Worm (Caenorhabditis elegans) whole organism, L4 larva: ENCODE data around the gene ptr-19.

Experiments
- T20F7.1 ChIP-seq: fragments of 200-800 bp; sonication (Bioruptor generic); optimal IDR thresholded peaks from 2 replicates; lab custom pipeline; 2018; ENCODE audit warnings: mild to moderate bottlenecking, missing genetic modification characterization, missing compliant biosample characterization
- Y105C5A.15 ChIP-seq: fragments of 200-800 bp; sonication (Bioruptor generic); IDR thresholded peaks from 2 replicates; pipeline ENCODE4 v1.3.6; 2022; ENCODE audit warnings: missing genetic modification characterization, missing compliant biosample characterization
- Y48G9A.11 ChIP-seq: fragments of 200-800 bp; sonication (Bioruptor generic); IDR thresholded peaks from 2 replicates; pipeline ENCODE4 v1.3.6; 2022; ENCODE audit warnings: missing genetic modification reagents, missing genetic modification characterization, missing compliant biosample characterization
- Y5F2A.4 ChIP-seq: fragments of 200-800 bp; sonication (Bioruptor generic); optimal IDR thresholded peaks from 2 replicates; lab custom pipeline; 2018; ENCODE audit warnings: mild to moderate bottlenecking, missing genetic modification characterization, missing compliant biosample characterization
- ZK337.2 ChIP-seq: fragments of 200-800 bp; sonication (Bioruptor generic); IDR thresholded peaks from 2 replicates; pipeline ENCODE4 v1.3.6; 2022; ENCODE audit warnings: missing genetic modification reagents, missing genetic modification characterization, missing compliant biosample characterization
- ZK546.5 ChIP-seq, 2 experiments: sonication (generic microtip); optimal IDR thresholded peaks; 2 replicates each; lab custom pipeline; 2017; ENCODE audit warnings: missing biosample characterization in 2 of 2, missing genetic modification characterization in 2 of 2
- ama-1 ChIP-seq: fragments of 150-350 bp; optimal IDR thresholded peaks from 2 replicates; lab custom pipeline; 2014; ENCODE audit warnings: inconsistent platforms, mixed read lengths
- arid-1 ChIP-seq: fragments of 200-800 bp; sonication (Bioruptor generic); conservative IDR thresholded peaks from 2 replicates; pipeline ENCODE4 v1.3.6; 2022; ENCODE audit warnings: missing genetic modification reagents, missing genetic modification characterization, missing compliant biosample characterization
- attf-4 ChIP-seq: sonication (generic microtip); optimal IDR thresholded peaks from 3 replicates; lab custom pipeline; 2017; ENCODE audit warnings: missing biosample characterization, missing genetic modification characterization
- ceh-20 ChIP-seq: fragments of 200-800 bp; sonication (Bioruptor generic); IDR thresholded peaks from 2 replicates; pipeline ENCODE4 v1.3.6; 2022; ENCODE audit warnings: missing genetic modification reagents, missing genetic modification characterization, missing compliant biosample characterization
- ceh-28 ChIP-seq: fragments of 150-350 bp; optimal IDR thresholded peaks from 2 replicates; lab custom pipeline; 2014; ENCODE audit warnings: missing biosample characterization, missing genetic modification reagents, missing genetic modification characterization
- ceh-32 ChIP-seq: sonication (generic microtip); optimal IDR thresholded peaks from 2 replicates; lab custom pipeline; 2016; ENCODE audit warnings: mild to moderate bottlenecking, missing genetic modification characterization, missing compliant biosample characterization; ENCODE audit not compliant: poor library complexity
- ceh-62 ChIP-seq: sonication (generic microtip); optimal IDR thresholded peaks from 2 replicates; lab custom pipeline; 2017; ENCODE audit warnings: missing biosample characterization, missing genetic modification characterization
- ceh-82 ChIP-seq: sonication (generic microtip); optimal IDR thresholded peaks from 2 replicates; lab custom pipeline; 2017; ENCODE audit warnings: missing biosample characterization, missing genetic modification characterization
- cey-2 ChIP-seq: sonication (generic microtip); optimal IDR thresholded peaks from 3 replicates; lab custom pipeline; 2017; ENCODE audit warnings: missing genetic modification characterization, mild to moderate bottlenecking, missing compliant biosample characterization, antibody characterized with exemption, borderline replicate concordance; ENCODE audit not compliant: insufficient read depth
- daf-12 ChIP-seq: fragments of 150-350 bp; optimal IDR thresholded peaks from 2 replicates; lab custom pipeline; 2014; ENCODE audit warnings: missing biosample characterization, missing genetic modification reagents, missing genetic modification characterization
- daf-16 ChIP-seq, 3 experiments: sonication (generic microtip); optimal IDR thresholded peaks; 2 replicates each; lab custom pipeline; 2016 to 2017; ENCODE audit warnings: missing genetic modification characterization in 3 of 3, missing genetic modification reagents in 3 of 3, mild to moderate bottlenecking in 2 of 3, missing compliant biosample characterization in 2 of 3, missing biosample characterization in 1 of 3, moderate library complexity in 1 of 3
- daf-19 ChIP-seq: fragments of 200-800 bp; sonication (Bioruptor generic); conservative IDR thresholded peaks from 2 replicates; pipeline ENCODE4 v1.3.6; 2022; ENCODE audit warnings: missing genetic modification characterization, missing compliant biosample characterization
- dmd-6 ChIP-seq: fragments of 200-800 bp; sonication (Bioruptor generic); IDR thresholded peaks from 2 replicates; pipeline ENCODE4 v1.3.6; 2022; ENCODE audit warnings: missing genetic modification reagents, missing genetic modification characterization, missing compliant biosample characterization
- dmd-8 ChIP-seq: fragments of 200-800 bp; sonication (Bioruptor generic); IDR thresholded peaks from 2 replicates; pipeline ENCODE4 v1.3.6; 2022; ENCODE audit warnings: missing genetic modification characterization, missing compliant biosample characterization
- dmd-9 ChIP-seq: fragments of 200-800 bp; sonication (Bioruptor generic); IDR thresholded peaks from 2 replicates; pipeline ENCODE4 v1.3.6; 2022; ENCODE audit warnings: missing genetic modification reagents, missing genetic modification characterization, missing compliant biosample characterization
- dpl-1 ChIP-seq: fragments of 150-350 bp; optimal IDR thresholded peaks from 2 replicates; lab custom pipeline; 2014; ENCODE audit warnings: missing biosample characterization, missing genetic modification reagents, missing genetic modification characterization
- egl-43 ChIP-seq: fragments of 200-800 bp; sonication (Bioruptor generic); IDR thresholded peaks from 2 replicates; pipeline ENCODE4 v1.3.6; 2022; ENCODE audit warnings: missing genetic modification reagents, missing genetic modification characterization, missing compliant biosample characterization
- fkh-10 ChIP-seq: fragments of 150-350 bp; optimal IDR thresholded peaks from 2 replicates; lab custom pipeline; 2014; ENCODE audit warnings: missing biosample characterization, missing genetic modification reagents, missing genetic modification characterization
- fos-1 ChIP-seq: fragments of 150-350 bp; optimal IDR thresholded peaks from 2 replicates; lab custom pipeline; 2014; ENCODE audit warnings: missing biosample characterization, missing genetic modification characterization
- gei-8 ChIP-seq: fragments of 200-800 bp; sonication (Bioruptor generic); optimal IDR thresholded peaks from 2 replicates; lab custom pipeline; 2018; ENCODE audit warnings: mild to moderate bottlenecking, missing genetic modification characterization, missing compliant biosample characterization
- hmg-1.1 ChIP-seq: fragments of 200-800 bp; sonication (Bioruptor generic); IDR thresholded peaks from 2 replicates; pipeline ENCODE4 v1.3.6; 2022; ENCODE audit warnings: missing genetic modification reagents, missing genetic modification characterization, missing compliant biosample characterization
- jun-1 ChIP-seq: fragments of 150-350 bp; optimal IDR thresholded peaks from 2 replicates; lab custom pipeline; 2014; ENCODE audit warnings: missing biosample characterization, missing genetic modification reagents, missing genetic modification characterization
- lim-7 ChIP-seq: fragments of 200-800 bp; sonication (Bioruptor generic); IDR thresholded peaks from 2 replicates; pipeline ENCODE4 v1.3.6; 2022; ENCODE audit warnings: missing genetic modification characterization, missing compliant biosample characterization
- lin-15B ChIP-seq: fragments of 150-350 bp; sonication (generic microtip); optimal IDR thresholded peaks from 3 replicates; lab custom pipeline; 2014; ENCODE audit warnings: missing biosample characterization, missing genetic modification characterization
- mdt-29 ChIP-seq: fragments of 200-800 bp; sonication (Bioruptor generic); IDR thresholded peaks from 2 replicates; pipeline ENCODE4 v1.3.6; 2022; ENCODE audit warnings: missing genetic modification reagents, missing genetic modification characterization, missing compliant biosample characterization
- mep-1 ChIP-seq: fragments of 150-350 bp; sonication (generic microtip); optimal IDR thresholded peaks from 3 replicates; lab custom pipeline; 2014; ENCODE audit warnings: missing biosample characterization, missing genetic modification characterization
- nhr-10 ChIP-seq: fragments of 150-350 bp; optimal IDR thresholded peaks from 2 replicates; lab custom pipeline; 2014; ENCODE audit warnings: missing biosample characterization, missing genetic modification characterization
- nhr-111 ChIP-seq: fragments of 200-800 bp; sonication (Bioruptor generic); optimal IDR thresholded peaks from 2 replicates; lab custom pipeline; 2018; ENCODE audit warnings: mild to moderate bottlenecking, missing genetic modification characterization, missing compliant biosample characterization
- nhr-237 ChIP-seq: sonication (generic microtip); optimal IDR thresholded peaks from 2 replicates; lab custom pipeline; 2017; ENCODE audit warnings: missing biosample characterization, missing genetic modification characterization
- nhr-48 ChIP-seq: sonication (generic microtip); optimal IDR thresholded peaks from 2 replicates; lab custom pipeline; 2016; ENCODE audit warnings: mild to moderate bottlenecking, missing genetic modification characterization, missing compliant biosample characterization
- nhr-76 ChIP-seq: fragments of 150-350 bp; optimal IDR thresholded peaks from 2 replicates; lab custom pipeline; 2014; ENCODE audit warnings: missing biosample characterization, missing genetic modification characterization
- nhr-77 ChIP-seq: fragments of 150-350 bp; optimal IDR thresholded peaks from 2 replicates; lab custom pipeline; 2014; ENCODE audit warnings: missing biosample characterization, missing genetic modification characterization
- rbr-2 ChIP-seq: sonication (generic microtip); optimal IDR thresholded peaks from 2 replicates; lab custom pipeline; 2016; ENCODE audit warnings: missing genotype, missing genetic modification characterization, missing compliant biosample characterization
- saeg-2 ChIP-seq: fragments of 200-800 bp; sonication (Bioruptor generic); IDR thresholded peaks from 2 replicates; pipeline ENCODE4 v1.3.6; 2022; ENCODE audit warnings: missing genetic modification reagents, missing genetic modification characterization, missing compliant biosample characterization
- sdz-12 ChIP-seq: fragments of 200-800 bp; sonication (Bioruptor generic); optimal IDR thresholded peaks from 2 replicates; lab custom pipeline; 2018; ENCODE audit warnings: mild to moderate bottlenecking, missing genetic modification characterization, missing compliant biosample characterization
- set-16 ChIP-seq: fragments of 200-800 bp; sonication (Bioruptor generic); IDR thresholded peaks from 2 replicates; pipeline ENCODE4 v1.3.6; 2022; ENCODE audit warnings: missing genetic modification reagents, missing genetic modification characterization, missing compliant biosample characterization
- snpc-1.2 ChIP-seq: fragments of 200-800 bp; sonication (Bioruptor generic); IDR thresholded peaks from 2 replicates; pipeline ENCODE4 v1.3.6; 2022; ENCODE audit warnings: missing genetic modification reagents, missing genetic modification characterization, missing compliant biosample characterization
- snpc-4 ChIP-seq: fragments of 150-350 bp; optimal IDR thresholded peaks from 2 replicates; lab custom pipeline; 2014; ENCODE audit warnings: missing biosample characterization, missing genetic modification characterization
- spr-3 ChIP-seq: fragments of 200-800 bp; sonication (Bioruptor generic); optimal IDR thresholded peaks from 2 replicates; lab custom pipeline; 2018; ENCODE audit warnings: mild to moderate bottlenecking, missing genetic modification characterization, missing compliant biosample characterization
- tag-97 ChIP-seq: fragments of 200-800 bp; sonication (Bioruptor generic); IDR thresholded peaks from 2 replicates; pipeline ENCODE4 v1.3.6; 2022; ENCODE audit warnings: missing genetic modification characterization, missing compliant biosample characterization
- tra-1 ChIP-seq: fragments of 200-800 bp; sonication (Bioruptor generic); IDR thresholded peaks from 2 replicates; pipeline ENCODE4 v1.3.6; 2022; ENCODE audit warnings: missing genetic modification reagents, missing genetic modification characterization, missing compliant biosample characterization
- unc-39 ChIP-seq: sonication (generic microtip); optimal IDR thresholded peaks from 2 replicates; lab custom pipeline; 2017; ENCODE audit warnings: missing biosample characterization, missing genetic modification characterization
- vab-7 ChIP-seq: fragments of 200-800 bp; sonication (Bioruptor generic); IDR thresholded peaks from 2 replicates; pipeline ENCODE4 v1.3.6; 2022; ENCODE audit warnings: missing genetic modification reagents, missing genetic modification characterization, missing compliant biosample characterization
- zfp-3 ChIP-seq: fragments of 200-800 bp; sonication (Bioruptor generic); conservative IDR thresholded peaks from 2 replicates; pipeline ENCODE4 v1.3.6; 2022; ENCODE audit warnings: missing genetic modification reagents, missing genetic modification characterization, missing compliant biosample characterization
- ztf-11 ChIP-seq: fragments of 150-350 bp; optimal IDR thresholded peaks from 2 replicates; lab custom pipeline; 2014; ENCODE audit warnings: missing biosample characterization, missing genetic modification characterization
- ztf-7 ChIP-seq: fragments of 150-350 bp; optimal IDR thresholded peaks from 2 replicates; lab custom pipeline; 2014; ENCODE audit warnings: missing biosample characterization, missing genetic modification characterization

The ptr-19 gene

DNA sequence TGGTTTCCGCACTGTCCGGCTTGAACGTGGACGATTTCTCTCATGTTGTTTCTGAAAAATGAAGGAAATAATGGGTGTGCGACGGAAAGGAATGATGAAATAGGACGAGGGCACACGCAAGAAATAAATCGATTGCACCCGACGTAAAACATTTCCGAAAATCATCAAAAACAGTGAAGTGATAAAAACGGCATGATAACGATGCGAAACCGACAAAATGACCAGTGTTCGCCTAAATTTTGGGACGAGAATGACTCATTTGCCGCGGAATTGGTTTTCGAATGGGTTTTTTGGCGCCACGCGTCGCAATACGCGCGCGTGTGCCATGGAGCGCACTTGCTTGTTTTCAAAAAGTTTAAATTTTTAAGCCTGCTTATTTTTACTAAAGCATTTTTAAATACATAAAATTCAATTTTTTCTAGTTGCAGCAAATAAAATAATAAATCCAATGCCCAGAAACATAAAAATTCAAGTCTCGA lies 39.2 kb upstream of the ptr-19 start, which contains the start of the genes tbb-1 and rib-2:
TSS of gene tbb-1 (minus strand) at position 51 of the 479 bp plus-strand sequence.
TSS of gene rib-2 (plus strand) at position 429 of the 479 bp plus-strand sequence.
- TF ChIP-seq lim-7 = no peak
- TF ChIP-seq nhr-237 (tag; lab: Kevin White, UChicago) = no peak
- no peak for TF ChIP-seq attf-4 (tag; lab: Kevin White, UChicago)
- no peak for TF ChIP-seq fkh-10 (GFP tag; lab: Kevin White, UChicago)
- TF ChIP-seq ztf-7 (tag; lab: Kevin White, UChicago) = no peak
- peak; percentile 58 for TF ChIP-seq rbr-2 (tag; lab: Kevin White, UChicago)
- TF ChIP-seq gei-8 (GFP tag; lab: Kevin White, UChicago) = no peak
- TF ChIP-seq hmg-1.1 (GFP tag; lab: Robert Waterston, UW) = no peak
- TF ChIP-seq nhr-10 (tag; lab: Kevin White, UChicago) = peak; percentile 68
- 0 out of 2 replicates have a peak, but pooled peaks have one; percentile 48 for TF ChIP-seq snpc-1.2 (GFP tag; lab: Robert Waterston, UW)
- no peak for TF ChIP-seq ceh-82 (tag; lab: Kevin White, UChicago)
- TF ChIP-seq ztf-11 = no peak
- no peak for TF ChIP-seq ama-1
- TF ChIP-seq dmd-6 (GFP tag; lab: Robert Waterston, UW) = peak; percentile 94
- no peak for TF ChIP-seq nhr-76
- TF ChIP-seq zfp-3 = peak; percentile 69
- TF ChIP-seq Y5F2A.4 (GFP tag; lab: Kevin White, UChicago) = no peak
- no peak for TF ChIP-seq ceh-62 (tag; lab: Kevin White, UChicago)
- TF ChIP-seq Y105C5A.15 (GFP tag; lab: Robert Waterston, UW) = no peak
- no peak for TF ChIP-seq egl-43 (GFP tag; lab: Robert Waterston, UW)
- TF ChIP-seq ceh-28 (tag; lab: Kevin White, UChicago) = no peak
- TF ChIP-seq nhr-111 (GFP tag; lab: Kevin White, UChicago) = no peak
- no peak for TF ChIP-seq daf-19 (GFP tag; lab: Robert Waterston, UW)
- TF ChIP-seq spr-3 (GFP tag; lab: Kevin White, UChicago) = no peak
- TF ChIP-seq dmd-9 (GFP tag; lab: Robert Waterston, UW) = 0 out of 2 replicates have a peak, but pooled peaks have one; percentile 32
- TF ChIP-seq mdt-29 = 0 out of 2 replicates have a peak, but pooled peaks have one; percentile 39
- peak; percentile 39 for TF ChIP-seq jun-1 (tag; lab: Kevin White, UChicago)
- no peak for TF ChIP-seq daf-12 (tag; lab: Kevin White, UChicago)
- 0 out of 2 replicates have a peak, but pooled peaks have one; percentile 18 for TF ChIP-seq ceh-20 (GFP tag; lab: Robert Waterston, UW)
- peak; percentile 88 for TF ChIP-seq Y48G9A.11
- peak; percentile 92 for TF ChIP-seq nhr-77 (tag; lab: Kevin White, UChicago)
- TF ChIP-seq lin-15B (tag; lab: Kevin White, UChicago) = peak; percentile 24
- TF ChIP-seq dpl-1 (GFP tag; lab: Kevin White, UChicago) = peak; percentile 91
- TF ChIP-seq vab-7 (GFP tag; lab: Robert Waterston, UW) = no peak
- peak; percentile 38 for TF ChIP-seq fos-1 (tag; lab: Kevin White, UChicago)
- TF ChIP-seq saeg-2 (GFP tag; lab: Robert Waterston, UW) = no peak
- TF ChIP-seq tra-1 = peak; percentile 85
- TF ChIP-seq sdz-12 = no peak
- no peak for TF ChIP-seq cey-2
- no peak for TF ChIP-seq tag-97 (GFP tag; lab: Robert Waterston, UW)
- no peak for TF ChIP-seq ceh-32 (tag; lab: Kevin White, UChicago)
- no peak for TF ChIP-seq ZK337.2
- TF ChIP-seq ZK546.5 (tag; optimal IDR thresholded peaks at IDR 0.05; lab: Kevin White, UChicago) = no peak
- peak; percentile 77 for TF ChIP-seq arid-1 (GFP tag; lab: Robert Waterston, UW)
- no peak for TF ChIP-seq T20F7.1 (GFP tag; lab: Kevin White, UChicago)
- TF ChIP-seq dmd-8 (GFP tag; lab: Robert Waterston, UW) = no peak
- TF ChIP-seq nhr-48 (tag; lab: Kevin White, UChicago) = peak; percentile 75
- peak; percentile 86 for TF ChIP-seq mep-1
- no peak for TF ChIP-seq daf-16 (GFP tag; optimal IDR thresholded peaks at IDR 0.05; lab: Kevin White, UChicago)
- TF ChIP-seq daf-16 (tag; optimal IDR thresholded peaks at IDR 0.05; lab: Kevin White, UChicago) = peak; percentile 77
- TF ChIP-seq snpc-4 = no peak
- no peak; the same call in 1 of the 2 replicates for TF ChIP-seq set-16
- no peak for TF ChIP-seq unc-39 (tag; lab: Kevin White, UChicago)
